Worm (Caenorhabditis elegans): ENCODE data around the gene dod-23.

DNA sequence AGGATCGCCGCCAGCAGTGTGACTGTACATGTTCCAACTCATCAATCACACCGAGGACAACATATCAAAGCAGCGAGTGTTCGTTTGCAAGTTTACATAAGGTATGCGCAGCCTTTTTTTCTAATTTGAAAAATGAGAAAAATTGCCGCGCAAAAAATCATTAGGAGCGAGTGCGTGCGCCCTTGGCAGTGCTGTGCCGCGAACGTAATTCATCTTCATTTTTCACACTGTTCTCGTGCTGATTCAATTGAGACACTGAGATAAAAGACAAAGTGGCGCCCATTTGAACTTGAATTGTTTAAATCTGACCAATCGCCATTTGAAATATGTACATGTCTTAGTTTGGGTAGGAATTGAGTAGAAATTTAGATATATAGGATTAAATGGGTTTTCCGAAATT lies 10.6 kb upstream of the dod-23 start:
- TF ChIP-seq W03F9.2 (tag; optimal IDR thresholded peaks at IDR 0.05) (no peak), him-1 (tag; optimal IDR thresholded peaks at IDR 0.05) (no peak)

All from whole organism, L4/young adult.